Worm (Caenorhabditis elegans) whole organism, L1 larva: ENCODE measurements around the gene B0244.4.

Experiments used
- lin-14 ChIP-seq: fragments of 200-800 bp; sonication (Bioruptor generic); optimal IDR thresholded peaks from 2 replicates; lab custom pipeline; 2018; ENCODE audit warnings: mild to moderate bottlenecking, missing genetic modification characterization, moderate library complexity, missing compliant biosample characterization
- lir-3 ChIP-seq: sonication (generic microtip); optimal IDR thresholded peaks from 2 replicates; lab custom pipeline; 2016; ENCODE audit warnings: mild to moderate bottlenecking, missing genetic modification characterization, moderate library complexity, missing compliant biosample characterization; ENCODE audit not compliant: poor library complexity
- tbx-2 ChIP-seq: sonication (generic microtip); optimal IDR thresholded peaks from 2 replicates; lab custom pipeline; 2016; ENCODE audit warnings: missing genetic modification characterization, missing compliant biosample characterization
- unc-130 ChIP-seq: fragments of 150-350 bp; optimal IDR thresholded peaks from 2 replicates; lab custom pipeline; 2017; ENCODE audit warnings: missing biosample characterization, missing genetic modification characterization, inconsistent platforms

- TF ChIP-seq lir-3: no peak
- TF ChIP-seq tbx-2: no peak
- TF ChIP-seq lin-14 (GFP tag; lab: Kevin White, UChicago): no peak
- TF ChIP-seq unc-130 (tag; lab: Kevin White, UChicago): no peak
Observed at ce11 chrIII:5750503-5750902, 3.2 kb downstream of the B0244.4 start.
